Worm (Caenorhabditis elegans) whole organism, L1 larva: Measurements from ENCODE around the gene B0564.2.

Source experiments
- alr-1 ChIP-seq: fragments of 200-800 bp; sonication (Bioruptor generic); optimal IDR thresholded peaks from 2 replicates; lab custom pipeline; 2018; ENCODE audit warnings: borderline replicate concordance, mild to moderate bottlenecking, missing genetic modification characterization, missing compliant biosample characterization
- efl-1 ChIP-seq, 4 experiments: fragments of 150-350 bp; optimal IDR thresholded peaks in 3 of 4; peaks in 1 of 4; 1 replicate in 1 of 4; 2 replicates in 3 of 4; lab custom pipeline; 2014; ENCODE audit warnings: missing biosample characterization in 2 of 4, missing genetic modification characterization in 2 of 4, missing genetic modification reagents in 2 of 4
- egl-27 ChIP-seq, 2 experiments: fragments of 150-350 bp in 1 of 2; sonication (generic microtip); optimal IDR thresholded peaks; 3 replicates each; lab custom pipeline; 2017 to 2018; ENCODE audit warnings: missing biosample characterization in 2 of 2, missing genetic modification characterization in 2 of 2, missing genetic modification reagents in 2 of 2
- elt-3 ChIP-seq, 6 experiments: fragments of 150-350 bp in 1 of 6; sonication (generic microtip); optimal IDR thresholded peaks; 2 replicates each; lab custom pipeline; 2017 to 2018; ENCODE audit warnings: missing biosample characterization in 6 of 6, missing genetic modification characterization in 6 of 6, inconsistent platforms in 1 of 6
- nhr-11 ChIP-seq: fragments of 150-350 bp; optimal IDR thresholded peaks from 2 replicates; lab custom pipeline; 2014; ENCODE audit warnings: missing biosample characterization, missing genetic modification characterization
- nhr-12 ChIP-seq: sonication (generic microtip); optimal IDR thresholded peaks from 2 replicates; lab custom pipeline; 2017; ENCODE audit warnings: missing biosample characterization, missing genetic modification characterization
- nhr-77 ChIP-seq: fragments of 150-350 bp; optimal IDR thresholded peaks from 2 replicates; lab custom pipeline; 2014; ENCODE audit warnings: missing biosample characterization, missing genetic modification characterization
- snpc-4 ChIP-seq: fragments of 150-350 bp; optimal IDR thresholded peaks from 2 replicates; lab custom pipeline; 2014; ENCODE audit warnings: missing biosample characterization, missing genetic modification characterization
- swsn-7 ChIP-seq: sonication (generic microtip); optimal IDR thresholded peaks from 2 replicates; lab custom pipeline; 2016; ENCODE audit warnings: missing genetic modification characterization, missing compliant biosample characterization
- tbx-2 ChIP-seq: sonication (generic microtip); optimal IDR thresholded peaks from 2 replicates; lab custom pipeline; 2016; ENCODE audit warnings: missing genetic modification characterization, missing compliant biosample characterization
- vab-15 ChIP-seq: sonication (generic microtip); optimal IDR thresholded peaks from 2 replicates; lab custom pipeline; 2017; ENCODE audit warnings: missing genotype, mild to moderate bottlenecking, missing genetic modification characterization, missing compliant biosample characterization

DNA sequence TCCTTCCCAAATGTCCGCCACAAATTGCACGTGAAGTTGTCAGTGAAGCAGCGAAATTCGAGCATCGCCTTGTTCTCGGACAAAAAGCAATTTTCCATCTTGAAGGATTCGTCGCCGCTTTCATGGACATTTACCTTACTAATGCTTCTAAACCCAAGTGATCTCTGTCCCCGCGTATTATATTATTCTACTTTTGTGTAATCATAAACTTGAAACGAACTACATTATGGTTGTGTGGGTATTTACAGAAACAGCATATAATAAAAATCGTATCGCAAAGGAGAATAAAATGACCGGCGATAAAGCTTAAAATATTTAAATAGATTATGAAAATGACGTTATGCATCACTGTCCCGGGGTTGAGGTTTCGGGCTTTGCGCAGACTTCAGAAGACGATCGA, 10.7 kb upstream of the B0564.2 start:
- TF ChIP-seq nhr-12 (tag; lab: Kevin White, UChicago) (no peak), tbx-2 (no peak), egl-27 (tag; optimal IDR thresholded peaks at IDR 0.05; lab: Kevin White, UChicago) (no peak), nhr-77 (no peak), swsn-7 (no peak), snpc-4 (tag; lab: Kevin White, UChicago) (no peak), elt-3 (tag; optimal IDR thresholded peaks at IDR 0.05; lab: Kevin White, UChicago) (no peak), vab-15 (tag; lab: Kevin White, UChicago) (no peak), efl-1 (optimal IDR thresholded peaks at IDR 0.05; lab: Kevin White, UChicago) (no peak), efl-1 (GFP tag; optimal IDR thresholded peaks at IDR 0.05 in 1 of 2; lab: Kevin White, UChicago) (no peak), nhr-11 (tag; lab: Kevin White, UChicago) (no peak), alr-1 (tag; lab: Kevin White, UChicago) (no peak)
